Fruit fly (Drosophila melanogaster) whole organism, prepupa: ENCODE measurements around the gene sle.

Source experiments
- Blimp-1 ChIP-seq: fragments of 200-800 bp; sonication (Bioruptor generic); optimal IDR thresholded peaks from 3 replicates; lab custom pipeline; 2017; ENCODE audit warnings: missing biosample characterization, missing genetic modification characterization, mild to moderate bottlenecking, moderate library complexity, missing genetic modification reagents
- CG10631 ChIP-seq: fragments of 200-800 bp; sonication (Bioruptor generic); optimal IDR thresholded peaks from 2 replicates; lab custom pipeline; 2016; ENCODE audit warnings: missing biosample characterization, missing genetic modification characterization
- CG10669 ChIP-seq: fragments of 200-800 bp; sonication (Bioruptor generic); optimal IDR thresholded peaks from 3 replicates; lab custom pipeline; 2018; ENCODE audit warnings: missing biosample characterization, mild to moderate bottlenecking, missing genetic modification characterization, moderate library complexity
- CG11294 ChIP-seq: fragments of 200-800 bp; sonication (Bioruptor generic); IDR thresholded peaks from 2 replicates; pipeline ENCODE4 v1.3.6; 2022; ENCODE audit warnings: missing biosample characterization, missing genetic modification characterization
- CG11902 ChIP-seq: fragments of 200-800 bp; sonication (Bioruptor generic); optimal IDR thresholded peaks from 3 replicates; lab custom pipeline; 2016; ENCODE audit warnings: missing biosample characterization, missing genetic modification characterization
- CG1621 ChIP-seq: fragments of 200-800 bp; sonication (Bioruptor generic); optimal IDR thresholded peaks from 3 replicates; lab custom pipeline; 2018; ENCODE audit warnings: missing biosample characterization, mild to moderate bottlenecking, missing genetic modification characterization
- CG16779 ChIP-seq: fragments of 200-800 bp; sonication (Bioruptor generic); optimal IDR thresholded peaks from 3 replicates; lab custom pipeline; 2017; ENCODE audit warnings: missing biosample characterization, mild to moderate bottlenecking, missing genetic modification characterization
- CG31627 ChIP-seq: fragments of 200-800 bp; sonication (Bioruptor generic); optimal IDR thresholded peaks from 3 replicates; lab custom pipeline; 2016; ENCODE audit warnings: missing biosample characterization, missing genetic modification characterization
- CG32006 ChIP-seq: fragments of 200-800 bp; sonication (Bioruptor generic); optimal IDR thresholded peaks from 3 replicates; lab custom pipeline; 2017; ENCODE audit warnings: missing biosample characterization, mild to moderate bottlenecking, missing genetic modification characterization
- CG34406 ChIP-seq: fragments of 200-800 bp; sonication (Bioruptor generic); optimal IDR thresholded peaks from 3 replicates; lab custom pipeline; 2016; ENCODE audit warnings: missing biosample characterization, missing genetic modification characterization
- CG6163 ChIP-seq: fragments of 200-800 bp; sonication (Bioruptor generic); IDR thresholded peaks from 3 replicates; pipeline ENCODE4 v1.3.6; 2022; ENCODE audit warnings: missing biosample characterization, missing genetic modification characterization
- CG6792 ChIP-seq: fragments of 200-800 bp; sonication (Bioruptor generic); optimal IDR thresholded peaks from 3 replicates; lab custom pipeline; 2016; ENCODE audit warnings: missing biosample characterization, missing genetic modification characterization
- CG6808 ChIP-seq: fragments of 200-800 bp; sonication (Bioruptor generic); optimal IDR thresholded peaks from 3 replicates; lab custom pipeline; 2017; ENCODE audit warnings: missing biosample characterization, missing genetic modification characterization, mild to moderate bottlenecking, moderate library complexity, missing genetic modification reagents
- CG6854 ChIP-seq: fragments of 200-800 bp; sonication (Bioruptor generic); optimal IDR thresholded peaks from 2 replicates; lab custom pipeline; 2017; ENCODE audit warnings: missing biosample characterization, mild to moderate bottlenecking, missing genetic modification characterization
- CG7368 ChIP-seq: fragments of 200-800 bp; sonication (Bioruptor generic); optimal IDR thresholded peaks from 3 replicates; lab custom pipeline; 2016; ENCODE audit warnings: missing biosample characterization, missing genetic modification characterization
- CG8119 ChIP-seq: fragments of 200-800 bp; sonication (Bioruptor generic); IDR thresholded peaks from 3 replicates; pipeline ENCODE4 v1.3.6; 2022; ENCODE audit warnings: missing biosample characterization, missing genetic modification characterization
- CG8319 ChIP-seq: fragments of 200-800 bp; sonication (Bioruptor generic); optimal IDR thresholded peaks from 3 replicates; lab custom pipeline; 2016; ENCODE audit warnings: missing biosample characterization, missing genetic modification characterization
- CG8632 ChIP-seq: fragments of 200-800 bp; sonication (Bioruptor generic); optimal IDR thresholded peaks from 3 replicates; lab custom pipeline; 2016; ENCODE audit warnings: missing biosample characterization, missing genetic modification characterization
- CG9139 ChIP-seq: fragments of 200-800 bp; sonication (Bioruptor generic); optimal IDR thresholded peaks from 3 replicates; lab custom pipeline; 2017; ENCODE audit warnings: missing biosample characterization, mild to moderate bottlenecking, missing genetic modification characterization
- Eip75B ChIP-seq: fragments of 200-800 bp; sonication (Bioruptor generic); optimal IDR thresholded peaks from 3 replicates; lab custom pipeline; 2016; ENCODE audit warnings: missing biosample characterization, missing genetic modification characterization
- Eip78C ChIP-seq: fragments of 200-800 bp; sonication (Bioruptor generic); peaks from one replicate; lab custom pipeline; 2016; ENCODE audit warnings: missing biosample characterization, missing genetic modification characterization
- Ets21C ChIP-seq: fragments of 200-800 bp; sonication (Bioruptor generic); optimal IDR thresholded peaks from 3 replicates; lab custom pipeline; 2016; ENCODE audit warnings: missing biosample characterization, missing genetic modification characterization
- Ets96B ChIP-seq: fragments of 200-800 bp; optimal IDR thresholded peaks from 2 replicates; lab custom pipeline; 2019; ENCODE audit warnings: missing biosample characterization, mild to moderate bottlenecking, missing genetic modification characterization, moderate library complexity
- Gug ChIP-seq: fragments of 200-800 bp; sonication (Bioruptor generic); IDR thresholded peaks from 2 replicates; pipeline ENCODE4 v1.3.6; 2022; ENCODE audit warnings: missing biosample characterization, missing genetic modification characterization
- Hr38 ChIP-seq: sonication (Bioruptor generic); optimal IDR thresholded peaks from 2 replicates; lab custom pipeline; 2016; ENCODE audit warnings: missing biosample characterization, missing genetic modification characterization
- Hr39 ChIP-seq: fragments of 200-800 bp; sonication (Bioruptor generic); optimal IDR thresholded peaks from 2 replicates; lab custom pipeline; 2016; ENCODE audit warnings: missing biosample characterization, missing genetic modification characterization
- Hr4 ChIP-seq: fragments of 200-800 bp; sonication (Bioruptor generic); optimal IDR thresholded peaks from 3 replicates; lab custom pipeline; 2016; ENCODE audit warnings: missing biosample characterization, missing genetic modification characterization
- Lpt ChIP-seq: fragments of 200-800 bp; sonication (Bioruptor generic); optimal IDR thresholded peaks from 3 replicates; lab custom pipeline; 2016; ENCODE audit warnings: missing biosample characterization, missing genetic modification characterization
- OdsH ChIP-seq: fragments of 200-800 bp; sonication (Bioruptor generic); optimal IDR thresholded peaks from 3 replicates; lab custom pipeline; 2016; ENCODE audit warnings: missing biosample characterization, missing genetic modification characterization
- Sox14 ChIP-seq: fragments of 200-800 bp; sonication (Bioruptor generic); optimal IDR thresholded peaks from 3 replicates; lab custom pipeline; 2016; ENCODE audit warnings: missing biosample characterization, missing genetic modification characterization
- Sox15 ChIP-seq: fragments of 200-800 bp; sonication (Bioruptor generic); optimal IDR thresholded peaks from 3 replicates; lab custom pipeline; 2016; ENCODE audit warnings: missing biosample characterization, missing genetic modification characterization
- achi ChIP-seq: fragments of 200-800 bp; sonication (Bioruptor generic); optimal IDR thresholded peaks from 3 replicates; lab custom pipeline; 2016; ENCODE audit warnings: missing biosample characterization, missing genetic modification characterization
- acj6 ChIP-seq: fragments of 200-800 bp; sonication (Bioruptor generic); optimal IDR thresholded peaks from 3 replicates; lab custom pipeline; 2016; ENCODE audit warnings: missing biosample characterization, missing genetic modification characterization
- dac ChIP-seq: fragments of 200-800 bp; sonication (Bioruptor generic); optimal IDR thresholded peaks from 2 replicates; lab custom pipeline; 2017; ENCODE audit warnings: missing biosample characterization, mild to moderate bottlenecking, missing genetic modification characterization
- dsx ChIP-seq: fragments of 200-800 bp; optimal IDR thresholded peaks from 3 replicates; lab custom pipeline; 2019; ENCODE audit warnings: missing biosample characterization, mild to moderate bottlenecking, missing genetic modification characterization, moderate library complexity; ENCODE audit not compliant: poor library complexity, severe bottlenecking
- esn ChIP-seq: fragments of 200-800 bp; sonication (Bioruptor generic); optimal IDR thresholded peaks from 2 replicates; lab custom pipeline; 2016; ENCODE audit warnings: missing biosample characterization, mild to moderate bottlenecking, missing genetic modification characterization, moderate library complexity
- fd85E ChIP-seq: fragments of 200-800 bp; sonication (Bioruptor generic); optimal IDR thresholded peaks from 3 replicates; lab custom pipeline; 2016; ENCODE audit warnings: missing biosample characterization, missing genetic modification characterization
- fkh ChIP-seq: fragments of 200-800 bp; sonication (Bioruptor generic); optimal IDR thresholded peaks from 3 replicates; lab custom pipeline; 2017; ENCODE audit warnings: missing biosample characterization, mild to moderate bottlenecking, missing genetic modification characterization, moderate library complexity
- lz ChIP-seq: fragments of 200-800 bp; sonication (Bioruptor generic); optimal IDR thresholded peaks from 3 replicates; lab custom pipeline; 2016; ENCODE audit warnings: missing biosample characterization, missing genetic modification characterization
- pdm3 ChIP-seq: fragments of 200-800 bp; sonication (Bioruptor generic); optimal IDR thresholded peaks from 3 replicates; lab custom pipeline; 2016; ENCODE audit warnings: missing biosample characterization, missing genetic modification characterization
- salr ChIP-seq, 2 experiments: fragments of 200-800 bp; sonication (Bioruptor generic); optimal IDR thresholded peaks; 3 replicates each; lab custom pipeline; 2016 to 2018; ENCODE audit warnings: missing biosample characterization in 2 of 2, missing genetic modification characterization in 2 of 2, mild to moderate bottlenecking in 1 of 2
- svp ChIP-seq: fragments of 200-800 bp; sonication (Bioruptor generic); peaks from one replicate; lab custom pipeline; 2016; ENCODE audit warnings: missing biosample characterization, missing genetic modification characterization
- vri ChIP-seq: fragments of 200-800 bp; sonication (Bioruptor generic); optimal IDR thresholded peaks from 3 replicates; lab custom pipeline; 2016; ENCODE audit warnings: missing biosample characterization, mild to moderate bottlenecking, missing genetic modification characterization

Gene sle

dm6 chr3R:10364287-10364686 lies 31.4 kb downstream of the sle start:
- TF ChIP-seq vri, result no peak
- no peak for TF ChIP-seq achi (GFP tag; lab: Kevin White, UChicago)
- no peak for TF ChIP-seq CG10669
- TF ChIP-seq acj6, result no peak
- no peak for TF ChIP-seq CG6854
- TF ChIP-seq dac (GFP tag; lab: Kevin White, UChicago), result no peak
- TF ChIP-seq OdsH (GFP tag; lab: Kevin White, UChicago), result no peak

- TF ChIP-seq Hr4 (GFP tag; lab: Kevin White, UChicago) (no peak), CG8119 (GFP tag; lab: Robert Waterston, UW) (no peak), CG7368 (peak; percentile 40), Ets96B (no peak), CG6792 (no peak), Sox14 (GFP tag; lab: Kevin White, UChicago) (no peak)
Observed at dm6 chr3R:10368251-10368650, 35.3 kb downstream of the sle start.

- TF ChIP-seq CG10669 (no peak), svp (peak; percentile 90)
Observed at dm6 chr3R:10369799-10370198, 36.9 kb downstream of the sle start.

dm6 chr3R:10370495-10370894 lies 37.6 kb downstream of the sle start:
- TF ChIP-seq CG9139 (GFP tag; lab: Kevin White, UChicago), result no peak
- peak; percentile 62 for TF ChIP-seq svp
- no peak for TF ChIP-seq CG10631 (GFP tag; lab: Kevin White, UChicago)
- TF ChIP-seq CG6808 (GFP tag; lab: Kevin White, UChicago), result no peak
- no peak for TF ChIP-seq CG8319 (GFP tag; lab: Kevin White, UChicago)
- no peak for TF ChIP-seq CG11902 (GFP tag; lab: Kevin White, UChicago)

- no peak for TF ChIP-seq Ets96B
- no peak for TF ChIP-seq OdsH (GFP tag; lab: Kevin White, UChicago)
- no peak for TF ChIP-seq CG10669
- TF ChIP-seq fd85E (GFP tag; lab: Kevin White, UChicago), result no peak
- peak; percentile 34 for TF ChIP-seq esn (GFP tag; lab: Kevin White, UChicago)
- TF ChIP-seq Hr39 (GFP tag; lab: Kevin White, UChicago), result no peak
- TF ChIP-seq Lpt (GFP tag; lab: Kevin White, UChicago), result no peak
- TF ChIP-seq pdm3 (GFP tag; lab: Kevin White, UChicago), result no peak
- TF ChIP-seq CG31627 (GFP tag; lab: Kevin White, UChicago), result peak; percentile 4
- TF ChIP-seq CG34406 (GFP tag; lab: Kevin White, UChicago), result no peak
- no peak for TF ChIP-seq Blimp-1 (GFP tag; lab: Kevin White, UChicago)
- peak; percentile 74 for TF ChIP-seq CG6854
- no peak for TF ChIP-seq CG6792
- TF ChIP-seq vri, result peak; percentile 26
- TF ChIP-seq CG8632 (GFP tag; lab: Kevin White, UChicago), result no peak
- no peak for TF ChIP-seq salr (GFP tag; optimal IDR thresholded peaks at IDR 0.05; lab: Kevin White, UChicago)
- peak; percentile 79 for TF ChIP-seq Eip78C
- TF ChIP-seq CG6808 (GFP tag; lab: Kevin White, UChicago), result peak; percentile 49
- TF ChIP-seq Hr38 (GFP tag; lab: Kevin White, UChicago), result no peak
- peak; percentile 80 for TF ChIP-seq CG32006 (GFP tag; lab: Kevin White, UChicago)
- TF ChIP-seq CG1621 (tag; lab: Kevin White, UChicago), result peak; percentile 0
- peak; percentile 3 for TF ChIP-seq CG16779 (tag; lab: Kevin White, UChicago)
- no peak for TF ChIP-seq Ets21C (GFP tag; lab: Kevin White, UChicago)
- TF ChIP-seq dac (GFP tag; lab: Kevin White, UChicago), result no peak
- TF ChIP-seq Sox14 (GFP tag; lab: Kevin White, UChicago), result peak; percentile 61
- TF ChIP-seq Eip75B (GFP tag; lab: Kevin White, UChicago), result peak; percentile 22
- no peak for TF ChIP-seq lz (GFP tag; lab: Kevin White, UChicago)
- no peak for TF ChIP-seq Gug (GFP tag; lab: Robert Waterston, UW)
- TF ChIP-seq CG8319 (GFP tag; lab: Kevin White, UChicago), result no peak
- TF ChIP-seq achi (GFP tag; lab: Kevin White, UChicago), result no peak
- no peak for TF ChIP-seq CG11902 (GFP tag; lab: Kevin White, UChicago)
- TF ChIP-seq Sox15 (GFP tag; lab: Kevin White, UChicago), result no peak
- no peak for TF ChIP-seq CG6163
- TF ChIP-seq CG7368, result no peak
- TF ChIP-seq fkh (GFP tag; lab: Kevin White, UChicago), result no peak
- peak; percentile 0 for TF ChIP-seq CG10631 (GFP tag; lab: Kevin White, UChicago)
- peak; percentile 68 for TF ChIP-seq dsx (GFP tag; lab: Kevin White, UChicago)
- no peak for TF ChIP-seq CG11294 (GFP tag; lab: Robert Waterston, UW)
Observed at dm6 chr3R:10377849-10378248, 44.9 kb downstream of the sle start, which contains the start of gene Rfx. Gene Rfx (minus strand): TSS chr3R:10378068.
